Fruit fly (Drosophila melanogaster): ENCODE measurements around the gene CG14448.

Gene CG14448

dm6 chr3L:22835144-22835964, 47.1 kb downstream of the CG14448 start, which contains the start of gene jim (continued):
- TF ChIP-seq CG8290 (GFP tag; optimal IDR thresholded peaks at IDR 0.05) (no peak), CG8290 (tag; optimal IDR thresholded peaks at IDR 0.05) (peak in 1 of 2 experiments; percentile 37), CoRest (tag; optimal IDR thresholded peaks at IDR 0.05) (no peak), CG15514 (GFP tag; optimal IDR thresholded peaks at IDR 0.05) (peak; percentile 25), Hr39 (optimal IDR thresholded peaks at IDR 0.05) (no peak), CrebB (tag; optimal IDR thresholded peaks at IDR 0.05) (no peak), exex (tag; optimal IDR thresholded peaks at IDR 0.05) (no peak), CG6765 (GFP tag; optimal IDR thresholded peaks at IDR 0.05) (peak; percentile 37), BtbVII (GFP tag; optimal IDR thresholded peaks at IDR 0.05) (peak; percentile 25), hth (optimal IDR thresholded peaks at IDR 0.05) (no peak), Kr (GFP tag; optimal IDR thresholded peaks at IDR 0.05) (no peak), PHDP (tag; optimal IDR thresholded peaks at IDR 0.05) (peak; percentile 28), trh (GFP tag; optimal IDR thresholded peaks at IDR 0.05) (no peak), slp2 (GFP tag; optimal IDR thresholded peaks at IDR 0.05) (no peak), CG31441 (GFP tag; IDR thresholded peaks at IDR 0.05) (no peak), CG7745 (tag; optimal IDR thresholded peaks at IDR 0.05) (no peak), en (GFP tag; optimal IDR thresholded peaks at IDR 0.05) (no peak), MESR4 (GFP tag; optimal IDR thresholded peaks at IDR 0.05) (no peak), CTCF (GFP tag; optimal IDR thresholded peaks at IDR 0.05) (no peak), HLH54F (GFP tag; optimal IDR thresholded peaks at IDR 0.05) (no peak), CG10979 (tag; optimal IDR thresholded peaks at IDR 0.05) (no peak), MBD-R2 (GFP tag; IDR thresholded peaks at IDR 0.05) (0 out of 2 replicates have a peak, but pooled peaks have one; percentile 6), vnd (GFP tag; IDR thresholded peaks at IDR 0.05; ENCODE audit: partially characterized antibody) (no peak), bsh (GFP tag; optimal IDR thresholded peaks at IDR 0.05) (peak in 1 of 2 experiments; percentile 63), Rfx (GFP tag; IDR thresholded peaks at IDR 0.05) (peak; percentile 24), pho (GFP tag; optimal IDR thresholded peaks at IDR 0.05) (no peak), CG15601 (tag; optimal IDR thresholded peaks at IDR 0.05) (no peak), Dll (GFP tag; IDR thresholded peaks at IDR 0.05; ENCODE audit: partially characterized antibody) (peak; percentile 53; the same call in 2 of the 4 replicates), CG11247 (GFP tag; IDR thresholded peaks at IDR 0.05) (no peak; the same call in 1 of the 2 replicates), sens-2 (GFP tag; IDR thresholded peaks at IDR 0.05) (no peak), D19B (GFP tag; optimal IDR thresholded peaks at IDR 0.05) (peak; percentile 9), dm (GFP tag; optimal IDR thresholded peaks at IDR 0.05) (no peak), Bdp1 (GFP tag; optimal IDR thresholded peaks at IDR 0.05) (no peak), ttk (GFP tag; IDR thresholded peaks at IDR 0.05) (no peak; the same call in 1 of the 2 replicates), yki (optimal IDR thresholded peaks at IDR 0.05) (peak; percentile 42), CG8281 (tag; optimal IDR thresholded peaks at IDR 0.05) (no peak), grau (tag; optimal IDR thresholded peaks at IDR 0.05) (no peak), row (GFP tag; IDR thresholded peaks at IDR 0.05) (no peak), odd (GFP tag; optimal IDR thresholded peaks at IDR 0.05) (no peak), kni (GFP tag; optimal IDR thresholded peaks at IDR 0.05) (no peak), vvl (GFP tag; IDR thresholded peaks at IDR 0.05) (peak; percentile 71), dysf (GFP tag; IDR thresholded peaks at IDR 0.05) (peak; percentile 29; the same call in 1 of the 3 replicates), nerfin-1 (tag; optimal IDR thresholded peaks at IDR 0.05) (peak; percentile 36), wdn (GFP tag; IDR thresholded peaks at IDR 0.05) (no peak), CG3281 (GFP tag; optimal IDR thresholded peaks at IDR 0.05) (no peak), CG16779 (GFP tag; IDR thresholded peaks at IDR 0.05) (no peak), Vsx1 (GFP tag; optimal IDR thresholded peaks at IDR 0.05) (no peak), CG3163 (GFP tag; optimal IDR thresholded peaks at IDR 0.05) (peak; percentile 27), Side (GFP tag; optimal IDR thresholded peaks at IDR 0.05) (no peak), CG17612 (GFP tag; IDR thresholded peaks at IDR 0.05) (no peak), CG4617 (GFP tag; optimal IDR thresholded peaks at IDR 0.05; ENCODE audit: borderline replicate concordance) (no peak)

Measured in whole organism, embryonic.